Worm (Caenorhabditis elegans) whole organism, midembryonic: Measurements from ENCODE around the gene F40G9.19.

Experiments used
- T22C8.4 ChIP-seq: fragments of 200-800 bp; sonication (Bioruptor generic); IDR thresholded peaks from 2 replicates; pipeline ENCODE4 v1.3.6; 2022; ENCODE audit warnings: missing genetic modification characterization, missing compliant biosample characterization
- cog-1 ChIP-seq: sonication (generic microtip); optimal IDR thresholded peaks from 2 replicates; lab custom pipeline; 2016; ENCODE audit warnings: missing genetic modification characterization, missing compliant biosample characterization
- flt-1 ChIP-seq: fragments of 200-800 bp; sonication (Bioruptor generic); IDR thresholded peaks from 2 replicates; pipeline ENCODE4 v1.3.6; 2022; ENCODE audit warnings: missing genetic modification characterization, missing compliant biosample characterization
- klf-2 ChIP-seq: fragments of 200-800 bp; sonication (Bioruptor generic); conservative IDR thresholded peaks from 2 replicates; pipeline ENCODE4 v1.3.6; 2022; ENCODE audit warnings: missing genetic modification reagents, missing genetic modification characterization, missing compliant biosample characterization
- med-1 ChIP-seq: sonication (generic microtip); optimal IDR thresholded peaks from 2 replicates; lab custom pipeline; 2017; ENCODE audit warnings: missing genetic modification characterization, mild to moderate bottlenecking, missing compliant biosample characterization, antibody characterized with exemption, missing genetic modification reagents; ENCODE audit not compliant: insufficient read depth
- ref-1 ChIP-seq: fragments of 200-800 bp; sonication (Bioruptor generic); conservative IDR thresholded peaks from 2 replicates; pipeline ENCODE4 v1.3.6; 2022; ENCODE audit warnings: missing genetic modification reagents, missing genetic modification characterization, missing compliant biosample characterization
- tab-1 ChIP-seq: fragments of 200-800 bp; sonication (Bioruptor generic); IDR thresholded peaks from 2 replicates; pipeline ENCODE4 v1.3.6; 2022; ENCODE audit warnings: missing genetic modification characterization, missing compliant biosample characterization
- ztf-23 ChIP-seq: fragments of 200-800 bp; sonication (Bioruptor generic); IDR thresholded peaks from 2 replicates; pipeline ENCODE4 v1.3.6; 2022; ENCODE audit warnings: missing genetic modification reagents, missing genetic modification characterization, missing compliant biosample characterization
- ztf-29 ChIP-seq: fragments of 200-800 bp; sonication (Bioruptor generic); IDR thresholded peaks from 2 replicates; pipeline ENCODE4 v1.3.6; 2022; ENCODE audit warnings: missing genetic modification reagents, missing genetic modification characterization, missing compliant biosample characterization

F40G9.19 gene

DNA sequence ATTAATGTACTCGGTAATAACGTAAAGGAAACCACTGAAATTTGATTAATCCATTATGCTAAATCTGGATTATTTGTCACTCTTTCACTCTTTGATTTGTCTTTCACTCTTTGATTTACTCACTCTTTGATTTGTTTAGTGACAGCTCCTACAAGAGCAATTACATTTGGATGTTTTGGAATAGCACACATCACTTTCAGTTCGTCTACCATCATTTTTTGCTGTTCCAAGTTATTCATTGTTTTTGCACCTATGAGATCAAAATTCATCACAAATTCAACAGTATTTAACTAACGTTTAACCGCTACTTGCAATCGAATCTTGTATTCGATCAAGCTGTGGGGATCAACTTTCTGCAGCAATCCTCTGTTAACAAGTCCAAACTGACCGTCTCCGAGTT lies 24.5 kb upstream of the F40G9.19 start:
- TF ChIP-seq klf-2 (GFP tag; lab: Robert Waterston, UW): no peak
- no peak for TF ChIP-seq tab-1 (GFP tag; lab: Robert Waterston, UW)
- TF ChIP-seq ztf-23 (GFP tag; lab: Robert Waterston, UW): no peak
- no peak for TF ChIP-seq ref-1 (GFP tag; lab: Robert Waterston, UW)
- TF ChIP-seq T22C8.4: no peak
- no peak for TF ChIP-seq cog-1 (tag; lab: Kevin White, UChicago)
- TF ChIP-seq med-1 (GFP tag; lab: Kevin White, UChicago): no peak
- no peak for TF ChIP-seq ztf-29 (GFP tag; lab: Robert Waterston, UW)
- no peak for TF ChIP-seq flt-1 (GFP tag; lab: Robert Waterston, UW)

DNA sequence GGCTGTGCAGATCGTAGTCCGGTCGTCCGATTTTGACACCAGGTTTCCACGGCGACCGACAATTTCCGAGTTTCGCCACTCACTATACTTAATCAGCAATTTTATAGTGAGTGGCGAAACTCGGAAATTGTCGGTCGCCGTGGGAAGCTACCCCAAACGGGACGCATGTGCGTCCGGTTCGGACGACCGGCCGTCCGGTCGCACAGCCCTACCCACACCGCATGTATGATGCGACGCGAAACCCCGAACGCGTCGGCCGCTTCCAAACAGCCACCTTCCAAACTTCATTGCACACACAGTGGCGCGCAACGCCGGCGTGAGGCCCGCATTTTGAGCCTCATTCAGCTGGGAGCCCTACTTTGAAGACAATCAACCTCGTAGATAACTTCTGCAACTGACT lies 22.5 kb upstream of the F40G9.19 start:
- no peak for TF ChIP-seq klf-2 (GFP tag; lab: Robert Waterston, UW)
- TF ChIP-seq T22C8.4: no peak
- no peak for TF ChIP-seq ztf-23 (GFP tag; lab: Robert Waterston, UW)
- no peak for TF ChIP-seq ref-1 (GFP tag; lab: Robert Waterston, UW)
- no peak for TF ChIP-seq tab-1 (GFP tag; lab: Robert Waterston, UW)
- no peak for TF ChIP-seq ztf-29 (GFP tag; lab: Robert Waterston, UW)
- TF ChIP-seq cog-1 (tag; lab: Kevin White, UChicago): no peak
- no peak for TF ChIP-seq flt-1 (GFP tag; lab: Robert Waterston, UW)
- no peak for TF ChIP-seq med-1 (GFP tag; lab: Kevin White, UChicago)

DNA sequence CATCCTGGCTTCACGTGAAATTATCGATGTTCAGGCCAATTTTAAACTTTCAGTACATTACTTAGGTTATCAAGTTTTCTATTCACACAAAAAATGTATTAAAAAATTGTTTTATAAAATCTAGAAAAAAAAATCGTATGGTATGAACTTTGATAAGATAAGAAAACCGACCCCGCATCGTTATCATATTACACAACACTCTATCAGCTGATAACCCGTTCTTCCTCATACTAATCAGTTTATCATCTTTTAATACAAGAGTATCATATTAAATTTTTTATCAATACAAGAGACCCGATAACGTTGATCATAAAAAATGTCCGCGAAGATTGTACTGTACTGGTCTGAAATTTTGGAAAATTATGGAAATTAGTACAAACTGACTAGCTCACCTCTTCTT lies 19.4 kb upstream of the F40G9.19 start:
- no peak for TF ChIP-seq cog-1 (tag; lab: Kevin White, UChicago)
- no peak for TF ChIP-seq ztf-29 (GFP tag; lab: Robert Waterston, UW)
- no peak for TF ChIP-seq med-1 (GFP tag; lab: Kevin White, UChicago)

DNA sequence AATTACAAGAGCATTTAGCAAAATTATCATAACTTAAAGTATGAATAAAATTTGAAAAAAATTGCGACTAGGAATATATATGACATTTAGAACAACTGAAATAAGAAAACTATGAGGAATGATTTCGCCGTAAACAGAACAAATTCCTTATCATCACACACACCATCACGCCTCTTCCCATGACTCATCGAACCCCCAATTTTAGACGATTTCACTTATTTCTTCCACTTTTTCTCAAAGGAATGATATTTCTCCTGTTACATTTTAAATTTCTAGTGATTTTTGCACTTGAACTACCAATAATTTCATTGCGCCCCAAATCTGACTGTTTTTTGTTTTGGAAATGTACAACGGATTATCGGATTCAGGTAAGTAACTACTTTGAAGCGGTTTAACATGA lies 17.0 kb upstream of the F40G9.19 start, which contains the start of the genes zig-13 and ver-1:
Gene zig-13 (minus strand): TSS at position 101 of the 400 bp plus-strand sequence.
Gene ver-1 (plus strand): TSS at position 180 of the 400 bp plus-strand sequence.
- TF ChIP-seq ref-1 (GFP tag; lab: Robert Waterston, UW) (no peak), cog-1 (tag; lab: Kevin White, UChicago) (no peak), med-1 (GFP tag; lab: Kevin White, UChicago) (no peak), T22C8.4 (no peak), klf-2 (GFP tag; lab: Robert Waterston, UW) (no peak), ztf-29 (GFP tag; lab: Robert Waterston, UW) (no peak), ztf-23 (GFP tag; lab: Robert Waterston, UW) (no peak), tab-1 (GFP tag; lab: Robert Waterston, UW) (no peak), flt-1 (GFP tag; lab: Robert Waterston, UW) (no peak)

DNA sequence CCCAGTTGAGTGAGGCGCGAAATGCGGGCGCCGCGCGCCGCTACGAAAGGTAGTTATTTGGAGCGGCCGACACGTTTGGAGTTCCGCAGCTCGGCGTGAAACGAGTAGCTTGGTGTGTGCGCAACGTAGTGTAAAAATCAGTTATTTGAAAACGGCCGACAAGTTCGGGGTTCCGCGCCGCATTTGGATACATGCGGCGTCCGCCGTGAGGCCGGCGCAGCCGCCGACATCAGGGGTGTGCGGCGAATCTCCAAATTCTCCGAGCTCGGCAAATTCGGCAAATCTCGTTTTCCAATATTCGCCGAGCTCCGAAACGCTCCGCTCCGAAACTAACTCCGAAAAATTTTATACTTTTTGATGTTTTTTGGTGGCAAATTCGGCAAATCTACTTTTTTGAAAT lies 15.6 kb upstream of the F40G9.19 start:
- TF ChIP-seq med-1 (GFP tag; lab: Kevin White, UChicago) (no peak), klf-2 (GFP tag; lab: Robert Waterston, UW) (no peak), T22C8.4 (no peak), ztf-23 (GFP tag; lab: Robert Waterston, UW) (no peak), tab-1 (GFP tag; lab: Robert Waterston, UW) (no peak), ztf-29 (GFP tag; lab: Robert Waterston, UW) (no peak), cog-1 (tag; lab: Kevin White, UChicago) (no peak), flt-1 (GFP tag; lab: Robert Waterston, UW) (no peak), ref-1 (GFP tag; lab: Robert Waterston, UW) (no peak)

DNA sequence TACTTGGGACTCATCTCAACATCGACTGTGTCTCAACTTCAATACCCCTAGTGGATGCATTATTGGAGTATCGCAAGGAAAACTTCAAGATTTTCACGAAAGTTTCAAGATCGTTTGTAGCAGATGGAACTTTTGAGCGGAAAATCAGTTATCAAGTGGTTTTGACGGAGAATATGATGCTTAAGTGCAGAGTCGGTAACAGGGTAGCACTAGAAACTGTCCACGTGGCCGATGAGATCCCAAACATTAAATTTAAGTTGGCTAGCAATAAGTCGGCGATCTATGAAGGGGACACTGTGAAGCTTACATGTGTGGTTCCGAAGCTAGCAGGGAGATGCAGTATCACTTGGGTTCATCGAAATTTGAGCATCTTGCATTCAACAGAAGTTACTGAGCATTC lies 14.5 kb upstream of the F40G9.19 start:
- TF ChIP-seq med-1 (GFP tag; lab: Kevin White, UChicago) (no peak), ztf-29 (GFP tag; lab: Robert Waterston, UW) (no peak), cog-1 (tag; lab: Kevin White, UChicago) (no peak), T22C8.4 (no peak), klf-2 (GFP tag; lab: Robert Waterston, UW) (no peak), tab-1 (GFP tag; lab: Robert Waterston, UW) (no peak), ref-1 (GFP tag; lab: Robert Waterston, UW) (no peak), flt-1 (GFP tag; lab: Robert Waterston, UW) (no peak), ztf-23 (GFP tag; lab: Robert Waterston, UW) (no peak)

DNA sequence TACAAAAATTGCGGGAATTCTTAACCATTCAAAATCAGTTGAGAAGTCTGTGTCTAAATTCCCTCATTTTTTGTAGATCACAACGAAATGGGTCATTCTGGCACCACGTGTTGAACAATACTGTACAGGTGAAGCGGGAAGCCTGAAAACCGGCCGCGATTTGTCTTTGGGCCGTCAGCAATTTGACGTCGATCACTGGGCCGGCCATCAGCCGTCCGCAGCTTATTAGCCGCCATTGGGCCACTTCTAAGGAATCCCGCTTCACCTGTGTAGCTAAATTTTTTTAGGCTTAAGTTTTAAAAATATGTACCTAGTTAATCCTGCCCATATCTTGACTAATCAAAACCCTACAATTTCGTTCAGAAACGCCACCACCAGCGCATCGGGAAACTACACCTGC lies 13.9 kb upstream of the F40G9.19 start:
- TF ChIP-seq ref-1 (GFP tag; lab: Robert Waterston, UW) (no peak), ztf-23 (GFP tag; lab: Robert Waterston, UW) (no peak), cog-1 (tag; lab: Kevin White, UChicago) (no peak), med-1 (GFP tag; lab: Kevin White, UChicago) (no peak), T22C8.4 (no peak), ztf-29 (GFP tag; lab: Robert Waterston, UW) (no peak), flt-1 (GFP tag; lab: Robert Waterston, UW) (no peak), tab-1 (GFP tag; lab: Robert Waterston, UW) (no peak), klf-2 (GFP tag; lab: Robert Waterston, UW) (no peak)

DNA sequence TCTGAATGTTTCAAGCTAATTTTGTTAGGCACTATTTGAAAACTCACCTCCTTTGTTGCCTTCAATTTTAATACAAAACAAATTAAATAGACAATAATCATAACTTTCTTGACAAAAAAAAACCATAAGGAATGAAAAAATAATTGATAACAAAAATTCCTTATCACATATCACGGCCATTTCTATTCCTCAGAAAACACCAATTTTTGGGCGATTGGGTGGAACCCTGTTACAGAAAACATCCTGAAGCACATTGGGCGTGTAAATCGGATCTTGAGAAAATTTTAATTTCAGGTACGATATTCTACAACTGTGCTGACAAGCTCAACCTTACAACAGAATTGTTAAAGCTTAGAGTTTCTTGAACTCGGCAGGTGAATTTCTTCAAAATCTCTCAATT lies 8.8 kb upstream of the F40G9.19 start, which contains the start of gene F40G9.8:
Gene F40G9.8 (minus strand): TSS at position 101 of the 400 bp plus-strand sequence.
- TF ChIP-seq flt-1 (GFP tag; lab: Robert Waterston, UW): no peak
- TF ChIP-seq klf-2 (GFP tag; lab: Robert Waterston, UW): no peak
- no peak for TF ChIP-seq ztf-23 (GFP tag; lab: Robert Waterston, UW)

DNA sequence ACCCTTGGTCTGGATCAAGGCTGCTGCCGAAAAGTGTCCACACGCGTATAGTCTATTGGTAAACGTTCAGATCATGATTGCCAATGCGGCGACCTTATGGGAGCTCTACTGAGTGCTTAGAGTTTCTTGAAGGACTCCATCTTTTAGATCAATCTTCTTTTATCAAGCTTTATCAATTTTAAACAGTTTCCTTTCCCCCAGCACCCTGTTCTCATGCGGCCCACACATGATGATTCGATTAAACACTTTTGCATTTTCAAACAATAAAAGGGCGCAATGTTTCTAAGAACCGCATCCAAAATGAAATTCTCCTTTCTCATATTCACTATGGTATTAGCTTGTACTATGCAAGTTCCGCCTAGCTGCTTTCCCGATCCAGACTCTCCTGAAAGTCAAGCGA lies 8.2 kb upstream of the F40G9.19 start, which contains the start of gene F40G9.7:
Gene F40G9.7 (plus strand): TSS at position 301 of the 400 bp plus-strand sequence.
- no peak for TF ChIP-seq cog-1 (tag; lab: Kevin White, UChicago)
- TF ChIP-seq klf-2 (GFP tag; lab: Robert Waterston, UW): no peak
- TF ChIP-seq flt-1 (GFP tag; lab: Robert Waterston, UW): no peak
- no peak for TF ChIP-seq T22C8.4
- no peak for TF ChIP-seq ztf-23 (GFP tag; lab: Robert Waterston, UW)
- no peak for TF ChIP-seq tab-1 (GFP tag; lab: Robert Waterston, UW)
- no peak for TF ChIP-seq ref-1 (GFP tag; lab: Robert Waterston, UW)
